Worm (Caenorhabditis elegans) whole organism, L3 larva: ENCODE measurements around the gene col-108.

Experiments
- fos-1 ChIP-seq: fragments of 150-350 bp; optimal IDR thresholded peaks from 2 replicates; lab custom pipeline; 2014; ENCODE audit warnings: missing biosample characterization, missing genetic modification characterization
- lin-39 ChIP-seq: fragments of 150-350 bp; optimal IDR thresholded peaks from 2 replicates; lab custom pipeline; 2018; ENCODE audit warnings: missing biosample characterization, missing genetic modification reagents, missing genetic modification characterization
- nhr-11 ChIP-seq: fragments of 150-350 bp; optimal IDR thresholded peaks from 2 replicates; lab custom pipeline; 2014; ENCODE audit warnings: missing biosample characterization, missing genetic modification characterization
- nhr-12 ChIP-seq: fragments of 150-350 bp; optimal IDR thresholded peaks from 2 replicates; lab custom pipeline; 2014; ENCODE audit warnings: missing biosample characterization, missing genetic modification characterization
- pha-4 ChIP-seq: fragments of 150-350 bp; optimal IDR thresholded peaks from 2 replicates; lab custom pipeline; 2014; ENCODE audit warnings: missing biosample characterization, missing genetic modification reagents, missing genetic modification characterization
- unc-62 ChIP-seq: fragments of 150-350 bp; sonication (generic microtip); optimal IDR thresholded peaks from 4 replicates; lab custom pipeline; 2014; ENCODE audit warnings: missing biosample characterization, missing genetic modification reagents, missing genetic modification characterization

ce11 chrIV:1724283-1724682 is 44.1 kb upstream of the col-108 start, which contains the start of gene epic-3:
- TF ChIP-seq fos-1 (tag; lab: Kevin White, UChicago) (no peak), nhr-11 (tag; lab: Kevin White, UChicago) (no peak), pha-4 (tag; lab: Kevin White, UChicago) (no peak), lin-39 (tag; lab: Kevin White, UChicago) (no peak), nhr-12 (tag; lab: Kevin White, UChicago) (no peak), unc-62 (GFP tag; lab: Kevin White, UChicago) (no peak)
